Worm (Caenorhabditis elegans): Measurements from ENCODE around the gene prp-8.
A peak's percentile ranks its signal among the peaks of the same experiment; 100 is the strongest.

prp-8 gene

DNA sequence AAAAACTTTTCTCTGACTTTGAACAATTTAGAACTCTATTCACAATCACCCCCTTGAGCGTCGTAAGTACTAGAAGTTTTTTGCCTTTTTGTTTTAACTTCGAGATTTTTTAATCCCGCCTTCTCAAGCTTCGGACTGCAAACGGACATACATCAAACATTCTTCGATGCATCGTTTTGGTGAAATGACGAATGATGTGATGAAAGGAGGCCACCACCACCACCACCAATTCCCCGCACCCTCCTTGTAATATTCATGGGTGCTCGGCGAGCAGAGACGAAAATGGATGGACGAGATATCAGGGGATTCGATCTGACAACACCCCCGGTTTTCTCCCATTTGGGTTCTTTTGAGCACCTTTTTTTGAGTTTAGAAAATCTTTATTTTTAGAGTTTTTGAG, 18.2 kb upstream of the prp-8 start:
- TF ChIP-seq hlh-11 (tag; optimal IDR thresholded peaks at IDR 0.05): no peak
- TF ChIP-seq T26A8.4 (GFP tag; IDR thresholded peaks at IDR 0.05): no peak
- TF ChIP-seq ceh-20 (GFP tag; IDR thresholded peaks at IDR 0.05): peak; percentile 54; the same call in 1 of the 2 replicates
- TF ChIP-seq nhr-42 (GFP tag; IDR thresholded peaks at IDR 0.05): no peak
- no peak for TF ChIP-seq daf-12 (tag; optimal IDR thresholded peaks at IDR 0.05)
- TF ChIP-seq unc-39 (tag; optimal IDR thresholded peaks at IDR 0.05): no peak
- no peak for TF ChIP-seq lin-15B (tag; optimal IDR thresholded peaks at IDR 0.05)
- peak in 1 of 2 experiments; percentile 61 for TF ChIP-seq unc-62 (GFP tag; optimal IDR thresholded peaks at IDR 0.05 in 1 of 2)
- TF ChIP-seq unc-62 (tag; optimal IDR thresholded peaks at IDR 0.05): no peak
- TF ChIP-seq hmg-1.1 (GFP tag; IDR thresholded peaks at IDR 0.05): 0 out of 2 replicates have a peak, but pooled peaks have one; percentile 14

DNA sequence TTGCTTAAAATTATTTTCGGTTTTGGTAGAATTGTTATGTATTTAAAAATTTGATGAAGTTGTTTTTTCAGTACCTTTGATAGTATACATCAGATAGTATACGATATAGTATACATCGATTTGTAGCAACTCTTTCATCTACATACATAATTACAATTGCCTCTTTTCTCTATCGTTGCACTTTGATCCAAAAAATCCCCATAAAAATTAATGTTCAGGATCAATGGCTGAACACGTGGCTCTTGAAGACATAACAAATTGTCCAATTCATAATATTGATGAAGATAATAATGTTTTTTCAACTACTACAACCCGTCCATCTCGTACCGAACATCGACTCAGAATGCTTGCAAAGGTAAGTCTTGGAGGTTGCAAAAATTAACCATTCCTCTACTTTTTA, 15.4 kb upstream of the prp-8 start, which contains the start of gene D2007.2:
Gene D2007.2, plus strand, starts transcription at position 213 of the 400 bp plus-strand sequence.
- no peak for TF ChIP-seq madf-9 (GFP tag; conservative IDR thresholded peaks at IDR 0.05)
- no peak for TF ChIP-seq tra-1 (GFP tag; IDR thresholded peaks at IDR 0.05)
- no peak for TF ChIP-seq lir-3 (tag; optimal IDR thresholded peaks at IDR 0.05)
- no peak for TF ChIP-seq nhr-77 (tag; optimal IDR thresholded peaks at IDR 0.05)
- TF ChIP-seq snpc-1.2 (GFP tag; IDR thresholded peaks at IDR 0.05): no peak
- no peak for TF ChIP-seq tag-97 (GFP tag; IDR thresholded peaks at IDR 0.05)
- TF ChIP-seq aha-1 (tag): no peak
- TF ChIP-seq T20F7.1 (GFP tag; optimal IDR thresholded peaks at IDR 0.05): no peak
- no peak for TF ChIP-seq lin-29 (GFP tag; IDR thresholded peaks at IDR 0.05)
- TF ChIP-seq nhr-28 (tag; optimal IDR thresholded peaks at IDR 0.05): no peak
- no peak for TF ChIP-seq lin-15B (tag; optimal IDR thresholded peaks at IDR 0.05)
- TF ChIP-seq mes-2 (tag; optimal IDR thresholded peaks at IDR 0.05; ENCODE audit: poor library complexity, severe bottlenecking): no peak
- TF ChIP-seq nhr-6 (tag; optimal IDR thresholded peaks at IDR 0.05): no peak

DNA sequence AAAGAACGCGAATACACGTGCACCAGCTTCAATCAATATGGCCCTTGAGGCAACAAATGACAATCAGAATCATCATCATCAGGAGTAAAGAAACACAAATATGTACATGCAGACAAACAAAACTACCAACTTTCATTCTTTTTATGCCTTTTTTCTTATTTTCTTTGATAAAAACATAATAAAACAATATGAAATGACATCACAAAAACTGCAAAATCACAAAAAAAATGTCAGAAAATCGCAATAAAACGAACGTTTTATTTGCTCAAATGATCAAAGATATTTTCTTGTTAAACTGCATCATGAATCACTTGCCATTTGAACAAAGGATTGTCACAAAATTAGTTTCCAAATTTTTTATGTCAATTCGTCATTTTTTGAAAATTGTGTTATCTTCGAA, 9.8 kb upstream of the prp-8 start:
- TF ChIP-seq ceh-44 (GFP tag; IDR thresholded peaks at IDR 0.05) (no peak), php-3 (GFP tag; IDR thresholded peaks at IDR 0.05) (peak; percentile 88; the same call in 1 of the 2 replicates), egl-27 (tag; optimal IDR thresholded peaks at IDR 0.05) (no peak), snpc-1.2 (GFP tag; IDR thresholded peaks at IDR 0.05) (no peak), tra-1 (GFP tag; IDR thresholded peaks at IDR 0.05) (no peak), pqm-1 (tag; optimal IDR thresholded peaks at IDR 0.05) (peak; percentile 55), unc-39 (tag; optimal IDR thresholded peaks at IDR 0.05) (no peak), daf-16 (GFP tag; optimal IDR thresholded peaks at IDR 0.05) (no peak), daf-16 (tag; optimal IDR thresholded peaks at IDR 0.05) (peak; percentile 51), nhr-111 (GFP tag; optimal IDR thresholded peaks at IDR 0.05) (no peak), ZK337.2 (GFP tag; IDR thresholded peaks at IDR 0.05) (no peak), hlh-30 (tag; optimal IDR thresholded peaks at IDR 0.05; ENCODE audit: insufficient read depth) (peak; percentile 25), dve-1 (tag; optimal IDR thresholded peaks at IDR 0.05; ENCODE audit: insufficient read depth) (peak; percentile 37), F49E8.2 (tag; optimal IDR thresholded peaks at IDR 0.05; ENCODE audit: borderline replicate concordance) (no peak), unc-62 (GFP tag; optimal IDR thresholded peaks at IDR 0.05 in 1 of 2) (no peak), unc-62 (tag; optimal IDR thresholded peaks at IDR 0.05) (no peak), nhr-41 (GFP tag; IDR thresholded peaks at IDR 0.05) (no peak), Y75B8A.6 (GFP tag; IDR thresholded peaks at IDR 0.05) (no peak), duxl-1 (tag; optimal IDR thresholded peaks at IDR 0.05; ENCODE audit: poor library complexity) (no peak), dmd-6 (GFP tag; IDR thresholded peaks at IDR 0.05) (peak; percentile 11; the same call in 1 of the 2 replicates), dpl-1 (GFP tag; optimal IDR thresholded peaks at IDR 0.05) (peak; percentile 22), nhr-102 (tag; optimal IDR thresholded peaks at IDR 0.05) (no peak), hlh-11 (tag; optimal IDR thresholded peaks at IDR 0.05) (peak; percentile 29), sdz-12 (GFP tag; optimal IDR thresholded peaks at IDR 0.05) (no peak), lim-7 (GFP tag; IDR thresholded peaks at IDR 0.05) (no peak), egl-43 (GFP tag; IDR thresholded peaks at IDR 0.05) (no peak), mes-2 (tag; optimal IDR thresholded peaks at IDR 0.05; ENCODE audit: poor library complexity, severe bottlenecking) (no peak)
